Worm (Caenorhabditis elegans) whole organism, L1 larva: Measurements from ENCODE around the gene srz-61.

Experiments
- egl-13 ChIP-seq: sonication (generic microtip); optimal IDR thresholded peaks from 2 replicates; lab custom pipeline; 2016; ENCODE audit warnings: missing genotype, missing genetic modification reagents, missing genetic modification characterization, missing compliant biosample characterization
- lin-15B ChIP-seq: fragments of 150-350 bp; sonication (generic microtip); optimal IDR thresholded peaks from 3 replicates; lab custom pipeline; 2014; ENCODE audit warnings: missing biosample characterization, missing genetic modification characterization
- nhr-12 ChIP-seq: sonication (generic microtip); optimal IDR thresholded peaks from 2 replicates; lab custom pipeline; 2017; ENCODE audit warnings: missing biosample characterization, missing genetic modification characterization
- nhr-76 ChIP-seq: sonication (generic microtip); optimal IDR thresholded peaks from 2 replicates; lab custom pipeline; 2017; ENCODE audit warnings: missing biosample characterization, missing genetic modification characterization
- nhr-90 ChIP-seq: sonication (generic microtip); optimal IDR thresholded peaks from 2 replicates; lab custom pipeline; 2016; ENCODE audit warnings: mild to moderate bottlenecking, missing genetic modification characterization, missing compliant biosample characterization; ENCODE audit not compliant: poor library complexity
- unc-86 ChIP-seq: sonication (generic microtip); optimal IDR thresholded peaks from 2 replicates; lab custom pipeline; 2016; ENCODE audit warnings: missing genetic modification characterization, missing compliant biosample characterization

- TF ChIP-seq egl-13 (tag; lab: Kevin White, UChicago) (no peak), unc-86 (no peak), nhr-12 (tag; lab: Kevin White, UChicago) (no peak), nhr-90 (tag; lab: Kevin White, UChicago) (no peak), lin-15B (no peak), nhr-76 (tag; lab: Kevin White, UChicago) (no peak)
These were observed 22.1 kb upstream of the srz-61 start, which contains the start of gene srz-72 for ce11 chrIV:16298851-16299250.
